Worm (Caenorhabditis elegans): Measurements from ENCODE around the gene Y54F10AR.1.
"Not testable (repeated sequence)": the region's sequence is repeated elsewhere in the genome, so short reads cannot be mapped to it uniquely, and the experiment has no call there.

The Y54F10AR.1 gene

DNA sequence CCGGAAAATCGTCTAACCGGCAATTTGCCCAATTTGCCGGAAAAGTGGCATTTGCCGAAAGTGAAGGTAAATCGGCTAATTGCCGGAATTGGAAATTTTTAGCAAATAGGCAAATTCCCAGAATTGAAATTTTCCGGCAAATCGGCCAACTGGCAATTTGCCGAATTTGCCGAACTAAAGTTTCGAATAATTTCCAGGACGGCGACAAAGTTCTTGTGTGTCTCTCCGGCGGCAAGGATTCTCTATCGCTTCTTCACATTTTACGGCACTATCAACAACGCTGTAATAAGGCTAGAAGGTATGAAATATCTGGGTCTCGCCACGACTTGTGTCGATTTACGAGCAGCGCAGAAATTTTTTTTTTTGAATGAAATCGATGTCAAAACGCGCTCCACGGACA, 40.7 kb upstream of the Y54F10AR.1 start:
- TF ChIP-seq ama-1 (optimal IDR thresholded peaks at IDR 0.05), result no peak
- no peak for TF ChIP-seq efl-1 (optimal IDR thresholded peaks at IDR 0.05)
- TF ChIP-seq efl-1 (GFP tag; optimal IDR thresholded peaks at IDR 0.05 in 1 of 2), result peak in 1 of 2 experiments; percentile 64

DNA sequence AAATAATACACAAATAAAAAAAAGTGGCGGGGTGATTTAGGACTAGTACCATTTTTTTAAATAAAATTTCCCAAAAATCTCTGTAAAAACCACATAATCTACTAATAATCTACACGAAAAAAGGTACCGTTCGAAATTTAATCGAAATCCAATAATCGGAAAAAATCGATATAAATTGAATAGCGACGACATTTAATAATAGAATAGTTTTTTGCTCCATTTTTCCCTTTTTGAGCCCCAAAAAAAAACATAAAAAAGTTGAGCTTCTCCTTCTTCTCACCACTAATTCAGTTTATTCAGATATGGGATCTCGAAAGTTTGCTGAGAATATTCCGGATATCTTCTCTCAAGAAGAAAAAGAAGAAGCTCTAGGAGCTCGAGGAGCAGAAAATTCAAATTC, 32.2 kb upstream of the Y54F10AR.1 start, which contains the start of gene Y71H2B.5:
Y71H2B.5 (plus strand) TSS at position 301 of the 400 bp plus-strand sequence.
- not testable (repeated sequence) for TF ChIP-seq lin-39 (tag; optimal IDR thresholded peaks at IDR 0.05); ztf-11 (tag; optimal IDR thresholded peaks at IDR 0.05); ceh-88 (GFP tag; IDR thresholded peaks at IDR 0.05)

DNA sequence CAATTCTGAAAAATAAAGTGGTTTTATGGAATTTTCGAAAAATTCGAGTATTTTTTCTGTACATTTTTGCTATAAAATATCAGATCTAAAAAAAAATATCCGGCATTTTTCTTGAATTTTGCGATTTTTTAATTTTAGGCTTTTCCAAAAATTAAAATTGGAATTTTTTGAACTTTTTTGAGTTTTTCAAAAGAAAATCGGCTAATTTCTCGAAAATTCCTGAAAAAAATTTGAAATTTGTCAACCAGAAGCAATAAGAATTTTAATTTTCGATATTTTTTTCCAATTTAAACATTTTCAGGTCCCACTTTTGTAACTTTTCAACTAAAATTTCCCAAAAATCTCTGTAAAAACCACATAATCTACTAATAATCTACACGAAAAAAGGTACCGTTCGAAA, 28.2 kb upstream of the Y54F10AR.1 start, which contains the start of gene Y71H2B.11:
Y71H2B.11 (plus strand) TSS at position 301 of the 400 bp plus-strand sequence.
- TF ChIP-seq hlh-4 (tag; optimal IDR thresholded peaks at IDR 0.05) (no peak), C16A3.4 (tag; optimal IDR thresholded peaks at IDR 0.05) (no peak), xbp-1 (tag; optimal IDR thresholded peaks at IDR 0.05) (no peak), fkh-8 (tag; optimal IDR thresholded peaks at IDR 0.05) (no peak), ces-1 (GFP tag; optimal IDR thresholded peaks at IDR 0.05) (no peak), lsy-2 (tag; optimal IDR thresholded peaks at IDR 0.05) (no peak), lin-15B (tag; optimal IDR thresholded peaks at IDR 0.05) (no peak), snpc-4 (tag; optimal IDR thresholded peaks at IDR 0.05) (no peak), efl-3 (GFP tag; optimal IDR thresholded peaks at IDR 0.05) (no peak), sup-37 (GFP tag; optimal IDR thresholded peaks at IDR 0.05) (no peak), nhr-77 (tag; optimal IDR thresholded peaks at IDR 0.05) (no peak), vab-15 (tag; optimal IDR thresholded peaks at IDR 0.05) (no peak), mdl-1 (tag; optimal IDR thresholded peaks at IDR 0.05) (no peak), ceh-90 (tag; optimal IDR thresholded peaks at IDR 0.05) (no peak), fkh-4 (tag; optimal IDR thresholded peaks at IDR 0.05; ENCODE audit: borderline replicate concordance) (no peak), ztf-11 (tag; optimal IDR thresholded peaks at IDR 0.05) (no peak), zag-1 (tag; optimal IDR thresholded peaks at IDR 0.05) (no peak), nhr-84 (tag; optimal IDR thresholded peaks at IDR 0.05) (no peak), sox-4 (tag; optimal IDR thresholded peaks at IDR 0.05) (no peak)

DNA sequence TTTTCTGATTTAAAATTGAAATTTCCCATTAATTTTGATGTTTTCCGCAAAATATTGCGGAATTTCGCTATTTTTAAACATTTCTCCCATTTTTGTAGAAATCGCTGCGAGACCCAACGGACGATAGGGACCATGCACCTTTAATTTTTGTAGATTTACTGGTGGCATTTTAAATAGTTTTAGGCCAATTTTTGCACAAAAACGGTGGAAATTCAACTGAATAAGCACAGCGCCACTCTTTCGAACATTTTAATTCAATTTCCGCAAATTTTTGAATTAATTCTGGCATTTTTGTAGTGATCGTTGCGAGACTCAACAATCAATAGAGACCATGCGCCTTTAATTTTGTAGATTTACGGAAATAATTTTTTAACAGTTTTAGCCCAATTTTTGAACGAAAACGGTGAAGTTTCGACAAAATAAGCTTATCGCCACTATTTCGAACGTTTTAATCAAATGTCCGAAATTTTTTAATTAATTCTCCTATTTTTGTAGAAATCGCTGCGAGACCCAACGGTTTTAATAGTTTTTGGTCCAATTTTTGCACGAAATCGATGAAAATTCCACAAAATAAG, 23.1 kb upstream of the Y54F10AR.1 start:
- TF ChIP-seq blmp-1 (tag; optimal IDR thresholded peaks at IDR 0.05) (no peak), unc-30 (tag; optimal IDR thresholded peaks at IDR 0.05) (no peak), ceh-63 (GFP tag; optimal IDR thresholded peaks at IDR 0.05) (no peak), snu-23 (GFP tag; optimal IDR thresholded peaks at IDR 0.05) (no peak), C34B4.2 (tag; optimal IDR thresholded peaks at IDR 0.05) (no peak), egl-27 (tag; optimal IDR thresholded peaks at IDR 0.05) (no peak), lin-35 (GFP tag; optimal IDR thresholded peaks at IDR 0.05) (no peak), ces-1 (GFP tag; optimal IDR thresholded peaks at IDR 0.05) (no peak), snpc-4 (tag; optimal IDR thresholded peaks at IDR 0.05) (no peak), ztf-11 (tag; optimal IDR thresholded peaks at IDR 0.05) (no peak), hlh-17 (GFP tag; optimal IDR thresholded peaks at IDR 0.05; ENCODE audit: borderline replicate concordance) (no peak), tlp-1 (tag; optimal IDR thresholded peaks at IDR 0.05) (no peak), isw-1 (GFP tag; IDR thresholded peaks at IDR 0.05) (no peak), jun-1 (tag; optimal IDR thresholded peaks at IDR 0.05) (no peak), sox-4 (tag; optimal IDR thresholded peaks at IDR 0.05) (no peak), nhr-85 (tag) (no peak), mep-1 (tag; optimal IDR thresholded peaks at IDR 0.05) (no peak)

DNA sequence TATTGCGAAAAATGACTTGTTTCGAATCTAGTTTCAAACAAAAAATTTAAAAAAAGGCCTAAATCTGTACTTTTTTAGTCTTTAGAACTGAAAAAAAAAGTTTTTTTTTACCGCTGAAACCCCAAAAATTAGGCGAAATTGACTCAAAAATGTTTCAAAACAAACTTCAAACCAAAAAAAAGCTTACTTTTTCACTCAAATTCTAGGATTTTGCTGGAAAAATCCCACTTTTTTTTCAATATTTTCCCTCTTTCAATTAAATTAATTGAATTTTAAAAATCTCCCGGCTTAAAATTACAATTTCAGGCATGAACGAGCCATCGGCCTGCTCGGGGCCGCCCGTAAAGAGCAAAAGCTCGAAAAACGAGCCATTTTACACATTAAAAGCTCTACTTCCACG, 22.3 kb upstream of the Y54F10AR.1 start, which contains the start of gene mdt-19:
mdt-19 (plus strand) TSS at position 301 of the 400 bp plus-strand sequence.
- TF ChIP-seq fos-1 (tag; optimal IDR thresholded peaks at IDR 0.05), result no peak
- TF ChIP-seq nhr-11 (tag; optimal IDR thresholded peaks at IDR 0.05), result no peak
- no peak for TF ChIP-seq sup-37 (GFP tag; optimal IDR thresholded peaks at IDR 0.05)
- TF ChIP-seq nhr-20 (tag; optimal IDR thresholded peaks at IDR 0.05), result no peak
- no peak for TF ChIP-seq nhr-90 (tag; optimal IDR thresholded peaks at IDR 0.05; ENCODE audit: poor library complexity)
- TF ChIP-seq mdl-1 (tag; optimal IDR thresholded peaks at IDR 0.05), result no peak
- TF ChIP-seq rnt-1 (tag; optimal IDR thresholded peaks at IDR 0.05), result no peak
- no peak for TF ChIP-seq unc-98 (GFP tag; IDR thresholded peaks at IDR 0.05)
- no peak for TF ChIP-seq ces-1 (GFP tag; optimal IDR thresholded peaks at IDR 0.05)
- TF ChIP-seq ama-1 (optimal IDR thresholded peaks at IDR 0.05), result no peak
- no peak for TF ChIP-seq nhr-47 (tag; optimal IDR thresholded peaks at IDR 0.05)
- no peak for TF ChIP-seq sox-4 (tag; optimal IDR thresholded peaks at IDR 0.05)
- no peak for TF ChIP-seq ceh-82 (tag; optimal IDR thresholded peaks at IDR 0.05)

Measured in whole organism, L1 larva.